Worm (Caenorhabditis elegans): Measurements from ENCODE around the gene nkat-3.

Gene nkat-3

DNA sequence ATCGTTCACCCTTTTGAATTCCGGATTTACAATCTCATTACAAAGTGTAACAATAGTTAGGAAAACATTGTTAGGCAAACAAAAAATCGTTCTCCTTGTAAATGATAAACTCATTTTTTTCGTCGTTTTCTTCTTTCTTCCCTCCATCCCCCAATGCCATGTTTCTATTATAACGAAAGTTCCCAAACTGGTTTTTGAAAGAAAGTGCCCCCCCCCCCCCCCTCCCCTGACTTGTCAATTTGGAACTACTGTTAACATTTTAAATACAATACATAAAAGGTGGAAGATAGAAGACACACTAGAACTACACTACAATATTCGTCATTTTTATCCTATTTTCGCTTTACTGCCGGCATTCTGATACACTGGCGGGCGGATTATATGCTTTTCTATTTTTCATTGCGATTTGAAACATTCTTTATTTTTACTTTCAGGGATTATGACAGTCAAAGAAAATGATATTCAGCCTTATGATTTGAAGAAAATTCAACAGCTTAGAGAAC lies 4.8 kb downstream of the nkat-3 start, which contains the start of gene R03A10.5:
TSS of gene R03A10.5 (plus strand) at position 431 of the 503 bp plus-strand sequence.
- TF ChIP-seq him-1 (tag; optimal IDR thresholded peaks at IDR 0.05) = no peak
- no peak for TF ChIP-seq dao-5 (tag; optimal IDR thresholded peaks at IDR 0.05)
- no peak for TF ChIP-seq W03F9.2 (tag; optimal IDR thresholded peaks at IDR 0.05)

- TF ChIP-seq dao-5 (tag; optimal IDR thresholded peaks at IDR 0.05) (no peak), him-1 (tag; optimal IDR thresholded peaks at IDR 0.05) (no peak), W03F9.2 (tag; optimal IDR thresholded peaks at IDR 0.05) (no peak)
Observed at ce11 chrX:15465050-15465449, 23.5 kb downstream of the nkat-3 start.

- TF ChIP-seq dao-5 (tag; optimal IDR thresholded peaks at IDR 0.05) = no peak
- no peak for TF ChIP-seq W03F9.2 (tag; optimal IDR thresholded peaks at IDR 0.05)
- TF ChIP-seq him-1 (tag; optimal IDR thresholded peaks at IDR 0.05) = no peak
Observed at ce11 chrX:15466032-15466431, 24.5 kb downstream of the nkat-3 start, which contains the start of gene sprr-1. TSS of gene sprr-1 (plus strand) at chrX:15466300.

DNA sequence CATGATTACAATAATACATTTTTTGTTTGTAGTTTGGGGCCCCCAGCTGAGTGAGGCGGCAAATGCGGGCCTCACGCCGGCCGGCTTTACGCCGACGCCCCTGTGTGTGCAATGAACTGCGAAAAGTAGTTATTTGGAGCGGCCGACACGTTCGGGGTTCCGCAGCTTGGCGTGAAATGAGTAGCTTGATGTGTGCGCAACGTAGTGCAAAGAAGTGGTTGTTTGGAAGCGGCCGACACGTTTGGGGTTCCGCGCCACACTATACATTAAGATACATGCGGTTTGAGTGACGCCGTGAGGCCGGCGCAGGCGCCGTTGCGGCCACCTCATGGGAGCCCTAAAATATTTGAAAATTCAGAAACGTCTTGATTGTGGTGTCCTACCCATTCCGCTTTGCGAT lies 27.1 kb downstream of the nkat-3 start:
- TF ChIP-seq W03F9.2 (tag; optimal IDR thresholded peaks at IDR 0.05) (no peak), him-1 (tag; optimal IDR thresholded peaks at IDR 0.05) (no peak), dao-5 (tag; optimal IDR thresholded peaks at IDR 0.05) (no peak)

DNA sequence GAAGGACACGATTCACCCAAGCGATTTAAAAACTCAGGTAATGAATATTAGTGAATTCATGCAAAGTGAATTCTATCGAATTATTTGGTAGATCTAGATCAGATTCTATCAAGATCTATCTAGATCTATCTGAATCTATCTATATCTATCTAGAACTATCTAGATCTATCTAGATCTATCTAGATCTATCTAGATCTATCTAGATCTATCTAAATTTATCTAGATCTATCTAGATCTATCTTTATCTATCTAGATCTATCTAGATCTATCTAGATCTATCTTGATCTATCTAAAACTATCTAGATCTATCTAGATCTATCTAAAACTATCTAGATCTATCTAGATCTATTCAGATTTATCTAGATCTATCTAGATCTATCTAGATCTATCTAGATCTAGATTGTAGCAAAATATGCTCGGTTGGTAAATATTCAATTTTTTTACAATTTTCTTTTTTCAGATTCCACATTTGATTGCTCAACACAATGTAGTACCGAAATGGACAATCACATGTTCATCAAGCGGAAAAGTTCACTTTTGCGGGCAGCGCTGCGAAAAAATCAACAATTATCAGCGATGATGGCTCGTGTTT lies 28.5 kb downstream of the nkat-3 start:
- no peak for TF ChIP-seq W03F9.2 (tag; optimal IDR thresholded peaks at IDR 0.05)
- no peak for TF ChIP-seq him-1 (tag; optimal IDR thresholded peaks at IDR 0.05)
- TF ChIP-seq dao-5 (tag; optimal IDR thresholded peaks at IDR 0.05) = no peak

DNA sequence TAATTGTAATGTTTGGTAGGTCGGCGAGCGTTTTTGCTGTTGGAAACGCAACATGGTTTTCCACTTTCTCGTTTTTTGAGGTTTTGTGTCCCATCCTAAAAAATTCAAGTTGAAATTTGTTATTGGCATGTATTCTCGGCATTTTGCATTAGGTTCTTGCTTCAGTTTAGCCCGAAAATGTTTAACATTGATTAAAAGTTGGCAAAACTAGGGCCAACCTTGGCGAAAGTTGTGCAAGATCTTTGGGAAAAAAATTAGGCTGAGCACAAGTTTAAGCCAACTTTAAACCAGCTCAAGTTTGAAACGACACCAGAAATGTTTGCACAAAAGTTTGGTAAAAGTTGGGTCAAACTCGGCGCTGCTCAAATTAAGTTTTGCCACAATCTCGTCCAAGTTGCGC lies 35.8 kb downstream of the nkat-3 start, which contains the start of gene exc-1:
TSS of gene exc-1 (minus strand) at position 101 of the 400 bp plus-strand sequence.
- no peak for TF ChIP-seq W03F9.2 (tag; optimal IDR thresholded peaks at IDR 0.05)
- TF ChIP-seq dao-5 (tag; optimal IDR thresholded peaks at IDR 0.05) = no peak
- no peak for TF ChIP-seq him-1 (tag; optimal IDR thresholded peaks at IDR 0.05)

DNA sequence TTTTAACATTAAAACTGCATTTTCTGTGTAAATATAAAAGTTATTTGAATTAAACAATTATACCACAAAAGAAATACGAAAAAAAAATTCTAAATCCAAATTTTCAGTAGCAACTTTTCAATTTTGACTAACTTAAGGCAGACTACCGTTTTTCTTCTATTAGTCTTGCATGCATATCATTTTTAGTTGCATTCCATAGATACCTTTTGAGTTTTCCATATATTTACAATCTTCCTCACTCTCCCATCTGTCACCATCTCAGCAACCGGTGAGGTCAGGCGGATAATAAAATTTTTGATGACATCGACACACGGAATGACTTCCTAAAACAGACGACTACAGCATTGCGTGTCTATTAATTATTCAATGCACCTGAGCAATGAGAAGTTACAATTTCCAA lies 37.2 kb downstream of the nkat-3 start, which contains the start of gene gcy-36:
TSS of gene gcy-36 (plus strand) at position 301 of the 400 bp plus-strand sequence.
- no peak for TF ChIP-seq W03F9.2 (tag; optimal IDR thresholded peaks at IDR 0.05)
- TF ChIP-seq dao-5 (tag; optimal IDR thresholded peaks at IDR 0.05) = no peak
- no peak for TF ChIP-seq him-1 (tag; optimal IDR thresholded peaks at IDR 0.05)

- TF ChIP-seq dao-5 (tag; optimal IDR thresholded peaks at IDR 0.05) (no peak), W03F9.2 (tag; optimal IDR thresholded peaks at IDR 0.05) (no peak), him-1 (tag; optimal IDR thresholded peaks at IDR 0.05) (no peak)
Observed at ce11 chrX:15485262-15485661, 43.7 kb downstream of the nkat-3 start.

ce11 chrX:15487162-15487561 lies 45.6 kb downstream of the nkat-3 start:
- TF ChIP-seq him-1 (tag; optimal IDR thresholded peaks at IDR 0.05) (no peak), dao-5 (tag; optimal IDR thresholded peaks at IDR 0.05) (no peak), W03F9.2 (tag; optimal IDR thresholded peaks at IDR 0.05) (no peak)

- TF ChIP-seq him-1 (tag; optimal IDR thresholded peaks at IDR 0.05) (no peak), W03F9.2 (tag; optimal IDR thresholded peaks at IDR 0.05) (no peak), dao-5 (tag; optimal IDR thresholded peaks at IDR 0.05) (no peak)
Observed at ce11 chrX:15487806-15488205, 46.3 kb downstream of the nkat-3 start, which contains the start of gene H13N06.2. TSS of gene H13N06.2 (plus strand) at chrX:15488106.

DNA sequence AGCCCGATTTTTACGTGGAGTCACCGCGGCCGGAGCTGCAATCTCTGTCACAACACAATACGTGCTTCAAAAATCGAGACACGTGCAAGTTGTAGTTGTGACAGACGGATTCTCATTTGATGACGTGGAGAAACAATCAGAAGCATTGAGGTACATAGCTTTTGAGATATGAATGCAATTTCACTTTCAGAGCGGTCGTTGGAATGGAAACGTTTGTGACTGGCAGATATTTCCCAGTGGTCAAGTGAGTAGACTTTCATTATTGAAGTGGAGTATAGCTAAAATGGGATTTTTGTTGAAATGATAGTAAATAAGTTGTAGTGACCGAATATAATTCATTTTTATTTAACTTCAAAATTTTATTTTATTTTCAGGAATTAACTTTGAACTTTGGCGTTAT lies 49.6 kb downstream of the nkat-3 start:
- TF ChIP-seq him-1 (tag; optimal IDR thresholded peaks at IDR 0.05) (no peak), W03F9.2 (tag; optimal IDR thresholded peaks at IDR 0.05) (no peak), dao-5 (tag; optimal IDR thresholded peaks at IDR 0.05) (no peak)

DNA sequence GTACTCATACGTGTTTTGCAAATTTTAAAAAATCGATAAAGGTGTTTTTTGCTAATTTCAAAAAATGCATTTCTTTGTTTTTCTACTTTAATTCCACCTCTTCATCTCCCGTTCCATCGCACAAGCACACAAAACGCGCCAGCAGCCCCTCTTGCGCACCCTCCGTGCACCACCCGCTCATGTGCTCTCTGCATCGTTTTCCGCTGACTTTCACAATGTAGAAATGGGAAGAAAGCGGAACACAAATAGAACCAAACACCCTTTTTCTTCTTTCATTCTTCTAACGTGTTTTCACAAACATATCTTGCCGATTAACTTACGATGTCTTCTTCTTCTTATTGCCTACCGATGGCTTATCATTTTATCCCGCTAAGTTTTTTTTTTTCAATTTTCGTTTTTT lies 51.2 kb downstream of the nkat-3 start:
- TF ChIP-seq W03F9.2 (tag; optimal IDR thresholded peaks at IDR 0.05) = peak; percentile 53
- no peak for TF ChIP-seq dao-5 (tag; optimal IDR thresholded peaks at IDR 0.05)
- TF ChIP-seq him-1 (tag; optimal IDR thresholded peaks at IDR 0.05) = peak; percentile 11
